Fruit fly (Drosophila melanogaster): ENCODE measurements around the gene CG7840.

The CG7840 gene

DNA sequence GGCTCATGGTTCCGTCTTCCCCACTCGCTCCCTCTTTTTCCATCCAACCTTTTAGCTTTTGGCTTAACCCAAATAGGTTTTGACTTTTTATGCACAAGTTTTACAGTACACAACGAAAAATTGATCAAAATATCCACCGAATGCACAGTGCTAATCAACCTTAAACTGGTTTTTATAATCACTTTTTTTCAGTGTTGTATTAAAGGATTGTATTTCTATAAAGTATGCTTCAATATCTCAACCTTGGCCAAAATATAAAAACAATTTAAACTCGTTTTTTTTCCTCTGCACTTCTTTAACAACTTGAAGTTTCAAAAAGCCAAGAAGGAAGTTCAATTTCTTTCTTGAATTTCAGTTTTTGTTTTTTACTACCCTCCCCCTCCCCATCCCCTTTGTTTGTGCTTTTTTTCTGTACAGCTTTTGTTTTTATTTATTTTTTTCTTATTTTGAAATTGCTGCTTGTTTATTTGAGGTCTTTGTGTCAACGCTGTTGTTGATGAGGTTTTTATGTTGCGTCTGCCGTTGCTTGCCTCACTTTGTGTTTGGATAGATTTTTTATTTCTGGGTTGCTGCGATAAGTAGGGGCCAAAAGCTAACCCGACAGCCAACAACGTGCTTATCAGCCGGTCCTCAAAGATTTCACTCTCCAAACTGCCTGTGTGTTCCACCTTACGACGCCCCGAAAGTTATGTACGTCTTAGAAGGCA, 20.3 kb upstream of the CG7840 start (continued):
- TF ChIP-seq eve (GFP tag; optimal IDR thresholded peaks at IDR 0.05) (peak in 1 of 2 experiments; percentile 80), bsh (GFP tag; optimal IDR thresholded peaks at IDR 0.05) (peak in 1 of 2 experiments; percentile 61), prd (optimal IDR thresholded peaks at IDR 0.05) (no peak), prd (GFP tag; IDR thresholded peaks at IDR 0.05) (peak; percentile 38; the same call in 1 of the 3 replicates), Asciz (GFP tag; optimal IDR thresholded peaks at IDR 0.05) (peak; percentile 58), Awh (GFP tag; IDR thresholded peaks at IDR 0.05) (peak; percentile 45; the same call in 1 of the 2 replicates), Kr (GFP tag; optimal IDR thresholded peaks at IDR 0.05) (no peak), CG9609 (GFP tag; optimal IDR thresholded peaks at IDR 0.05) (no peak), Blimp-1 (GFP tag; optimal IDR thresholded peaks at IDR 0.05) (peak; percentile 32), CG9215 (GFP tag; IDR thresholded peaks at IDR 0.05) (no peak), Atf-2 (GFP tag; optimal IDR thresholded peaks at IDR 0.05) (no peak), CG6175 (GFP tag; IDR thresholded peaks at IDR 0.05) (no peak), chif (GFP tag; optimal IDR thresholded peaks at IDR 0.05) (no peak), gem (tag; optimal IDR thresholded peaks at IDR 0.05) (peak; percentile 59), az2 (GFP tag; optimal IDR thresholded peaks at IDR 0.05) (peak; percentile 6), crol (GFP tag; IDR thresholded peaks at IDR 0.05) (0 out of 2 replicates have a peak, but pooled peaks have one; percentile 1), CG5180 (GFP tag; optimal IDR thresholded peaks at IDR 0.05) (peak; percentile 33), sima (GFP tag; optimal IDR thresholded peaks at IDR 0.05) (no peak), zen (tag; optimal IDR thresholded peaks at IDR 0.05) (no peak), CG14710 (tag; optimal IDR thresholded peaks at IDR 0.05) (no peak), lab (GFP tag; optimal IDR thresholded peaks at IDR 0.05) (peak; percentile 27), CG14050 (GFP tag; IDR thresholded peaks at IDR 0.05) (no peak), Atf3 (GFP tag; optimal IDR thresholded peaks at IDR 0.05) (no peak), Hr51 (GFP tag; optimal IDR thresholded peaks at IDR 0.05) (peak in 1 of 2 experiments; percentile 13), CG12391 (tag; optimal IDR thresholded peaks at IDR 0.05) (peak; percentile 17), nau (GFP tag; optimal IDR thresholded peaks at IDR 0.05) (no peak), CG17568 (GFP tag; optimal IDR thresholded peaks at IDR 0.05) (peak; percentile 15), CG7839 (tag; optimal IDR thresholded peaks at IDR 0.05) (peak; percentile 41), CG3163 (GFP tag; optimal IDR thresholded peaks at IDR 0.05) (no peak), CG1603 (tag; optimal IDR thresholded peaks at IDR 0.05) (peak; percentile 21), odd (GFP tag; optimal IDR thresholded peaks at IDR 0.05) (peak; percentile 4), sens (GFP tag) (peak; percentile 88), chinmo (GFP tag; IDR thresholded peaks at IDR 0.05; ENCODE audit: partially characterized antibody) (no peak), ci (GFP tag; IDR thresholded peaks at IDR 0.05) (no peak; the same call in 2 of the 3 replicates), gro (GFP tag; optimal IDR thresholded peaks at IDR 0.05) (no peak), nmo (GFP tag; optimal IDR thresholded peaks at IDR 0.05) (peak; percentile 33), CG13894 (tag; optimal IDR thresholded peaks at IDR 0.05) (no peak), Rfx (GFP tag; IDR thresholded peaks at IDR 0.05) (no peak), CG31441 (GFP tag; IDR thresholded peaks at IDR 0.05) (peak; percentile 49), Abd-B (GFP tag; optimal IDR thresholded peaks at IDR 0.05) (peak; percentile 3), dmrt99B (tag; optimal IDR thresholded peaks at IDR 0.05) (peak; percentile 43), CG32767 (GFP tag; IDR thresholded peaks at IDR 0.05) (no peak), CG3281 (GFP tag; optimal IDR thresholded peaks at IDR 0.05) (peak; percentile 9), ttk (GFP tag; IDR thresholded peaks at IDR 0.05) (no peak), CG2875 (GFP tag; optimal IDR thresholded peaks at IDR 0.05) (no peak), exex (tag; optimal IDR thresholded peaks at IDR 0.05) (no peak), NC2β (GFP tag; optimal IDR thresholded peaks at IDR 0.05) (no peak), CG7556 (GFP tag; optimal IDR thresholded peaks at IDR 0.05) (peak; percentile 22), Opbp (GFP tag; IDR thresholded peaks at IDR 0.05; ENCODE audit: partially characterized antibody) (no peak)

All from whole organism, embryonic.